Fruit fly (Drosophila melanogaster) whole organism, embryonic: ENCODE data around the gene CG5805.

Experiments used
- Aef1 ChIP-seq: fragments of 200-800 bp; sonication (Bioruptor generic); IDR thresholded peaks from 3 replicates; pipeline ENCODE4 v1.3.6; 2022; ENCODE audit warnings: missing biosample characterization, missing genetic modification characterization
- CG12104 ChIP-seq: fragments of 200-800 bp; sonication (Bioruptor generic); optimal IDR thresholded peaks from 3 replicates; lab custom pipeline; 2016; ENCODE audit warnings: missing biosample characterization, missing genetic modification characterization
- CG2116 ChIP-seq: fragments of 200-800 bp; sonication (Bioruptor generic); optimal IDR thresholded peaks from 3 replicates; lab custom pipeline; 2018; ENCODE audit warnings: missing biosample characterization, mild to moderate bottlenecking, missing genetic modification characterization
- CG34376 ChIP-seq: fragments of 200-800 bp; sonication (Bioruptor generic); optimal IDR thresholded peaks from 2 replicates; lab custom pipeline; 2018; ENCODE audit warnings: missing biosample characterization, mild to moderate bottlenecking, missing genetic modification characterization
- CG4854 ChIP-seq: fragments of 200-800 bp; sonication (Bioruptor generic); optimal IDR thresholded peaks from 2 replicates; lab custom pipeline; 2016; ENCODE audit warnings: missing biosample characterization, missing genetic modification characterization, inconsistent platforms
- CG7271 ChIP-seq: fragments of 200-800 bp; sonication (Bioruptor generic); optimal IDR thresholded peaks from 2 replicates; lab custom pipeline; 2018; ENCODE audit warnings: missing biosample characterization, mild to moderate bottlenecking, missing genetic modification characterization, moderate library complexity
- Dbx ChIP-seq: fragments of 200-800 bp; sonication (Bioruptor generic); IDR thresholded peaks from 3 replicates; pipeline ENCODE4 v1.3.6; 2022; ENCODE audit warnings: missing biosample characterization, missing genetic modification characterization
- Dip3 ChIP-seq: fragments of 200-800 bp; sonication (Bioruptor generic); optimal IDR thresholded peaks from 3 replicates; lab custom pipeline; 2016; ENCODE audit warnings: missing biosample characterization, missing genetic modification characterization
- Gsc ChIP-seq: fragments of 200-800 bp; sonication (Bioruptor generic); IDR thresholded peaks from 2 replicates; pipeline ENCODE4 v1.3.6; 2022; ENCODE audit warnings: missing biosample characterization, missing genetic modification characterization
- Hr39 ChIP-seq: fragments of >200 bp; optimal IDR thresholded peaks from 2 replicates; lab custom pipeline; 2017
- Med ChIP-seq: fragments of 200-800 bp; sonication (Bioruptor generic); peaks from one replicate; lab custom pipeline; 2016; ENCODE audit warnings: missing biosample characterization, missing genetic modification characterization, mild to moderate bottlenecking, inconsistent platforms, moderate library complexity
- tio ChIP-seq: fragments of 200-800 bp; sonication (Bioruptor generic); optimal IDR thresholded peaks from 2 replicates; lab custom pipeline; 2017; ENCODE audit warnings: missing biosample characterization, missing genetic modification characterization, inconsistent platforms
- usp ChIP-seq: fragments of >200 bp; optimal IDR thresholded peaks from 2 replicates; lab custom pipeline; 2017; ENCODE audit warnings: missing biosample characterization, missing genetic modification characterization

DNA sequence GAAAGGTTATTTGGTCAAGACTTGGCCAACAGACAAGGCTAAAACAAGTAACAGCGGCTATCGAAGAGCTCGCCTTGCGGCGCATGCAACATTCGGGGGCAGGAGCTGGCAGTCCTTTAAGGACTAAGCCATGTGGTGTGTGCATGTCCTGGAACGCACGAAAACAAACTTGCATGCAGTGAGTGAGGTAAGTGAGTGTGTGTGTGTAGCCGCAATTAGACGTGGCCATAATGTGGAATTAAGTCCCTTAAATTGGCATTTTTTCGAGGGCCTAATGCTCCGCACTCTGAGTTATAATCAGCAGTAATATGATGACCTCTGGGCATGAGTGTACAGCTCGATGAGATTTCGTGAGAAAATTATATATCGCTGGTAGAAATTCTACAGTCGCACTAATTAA lies 46.4 kb upstream of the CG5805 start, which contains the start of gene sosie:
- TF ChIP-seq Dip3 (GFP tag; lab: Kevin White, UChicago) (no peak), CG4854 (no peak), Gsc (GFP tag; lab: Robert Waterston, UW) (no peak), Aef1 (GFP tag; lab: Robert Waterston, UW) (no peak), tio (GFP tag; lab: Kevin White, UChicago) (no peak), Dbx (GFP tag; lab: Robert Waterston, UW) (no peak), CG7271 (tag; lab: Kevin White, UChicago) (no peak), CG2116 (GFP tag; lab: Kevin White, UChicago) (no peak), usp (GFP tag; lab: Kevin White, UChicago) (no peak), Med (no peak), CG12104 (no peak), Hr39 (no peak), CG34376 (GFP tag; lab: Kevin White, UChicago) (no peak)
